Fruit fly (Drosophila melanogaster) whole organism, embryonic: Measurements from ENCODE around the gene car.

Experiments
- Awh ChIP-seq: fragments of 200-800 bp; sonication (Bioruptor generic); IDR thresholded peaks from 2 replicates; pipeline ENCODE4, ENCODE4 v1.3.6; 2022; ENCODE audit warnings: missing biosample characterization, missing genetic modification characterization
- CG1024 ChIP-seq: fragments of 200-800 bp; sonication (Bioruptor generic); IDR thresholded peaks from 2 replicates; pipeline ENCODE4 v1.3.6; 2022; ENCODE audit warnings: missing biosample characterization, missing genetic modification characterization
- CG13775 ChIP-seq: fragments of 200-800 bp; sonication (Bioruptor generic); optimal IDR thresholded peaks from 3 replicates; lab custom pipeline; 2017; ENCODE audit warnings: missing biosample characterization, mild to moderate bottlenecking, missing genetic modification characterization
- CG14965 ChIP-seq: fragments of 200-800 bp; sonication (Bioruptor generic); optimal IDR thresholded peaks from 2 replicates; lab custom pipeline; 2016; ENCODE audit warnings: missing biosample characterization, missing genetic modification characterization, borderline replicate concordance
- CG15269 ChIP-seq: fragments of 200-800 bp; sonication (Bioruptor generic); optimal IDR thresholded peaks from 2 replicates; lab custom pipeline; 2018; ENCODE audit warnings: missing biosample characterization, mild to moderate bottlenecking, missing genetic modification characterization, moderate library complexity
- CG15696 ChIP-seq: fragments of 200-800 bp; sonication (Bioruptor generic); optimal IDR thresholded peaks from 2 replicates; lab custom pipeline; 2019; ENCODE audit warnings: missing biosample characterization, mild to moderate bottlenecking, missing genetic modification characterization, moderate library complexity
- CG17328 ChIP-seq: fragments of 200-800 bp; sonication (Bioruptor generic); IDR thresholded peaks from 2 replicates; pipeline ENCODE4 v1.3.6; 2022; ENCODE audit warnings: missing biosample characterization, missing genetic modification characterization
- CG17361 ChIP-seq: fragments of 200-800 bp; sonication (Bioruptor generic); IDR thresholded peaks from 3 replicates; pipeline ENCODE4 v1.3.6; 2022; ENCODE audit warnings: missing biosample characterization, missing genetic modification characterization
- CG18011 ChIP-seq: fragments of 200-800 bp; sonication (Bioruptor generic); optimal IDR thresholded peaks from 2 replicates; lab custom pipeline; 2017; ENCODE audit warnings: missing biosample characterization, missing genetic modification characterization, mild to moderate bottlenecking, moderate library complexity, missing genotype
- CG1832 ChIP-seq: fragments of 200-800 bp; sonication (Bioruptor generic); optimal IDR thresholded peaks from 2 replicates; lab custom pipeline; 2017; ENCODE audit warnings: missing biosample characterization, mild to moderate bottlenecking, missing genetic modification characterization, inconsistent platforms
- CG34224 ChIP-seq: fragments of 200-800 bp; sonication (Bioruptor generic); IDR thresholded peaks from 3 replicates; pipeline ENCODE4 v1.3.6; 2022; ENCODE audit warnings: missing biosample characterization, missing genetic modification characterization; ENCODE audit not compliant: partially characterized antibody
- CG4282 ChIP-seq: fragments of 200-800 bp; sonication (Bioruptor generic); optimal IDR thresholded peaks from 2 replicates; lab custom pipeline; 2016; ENCODE audit warnings: missing biosample characterization, missing genetic modification characterization
- CG43689 ChIP-seq: fragments of 200-800 bp; sonication (Bioruptor generic); IDR thresholded peaks from 2 replicates; pipeline ENCODE4 v1.3.6; 2022; ENCODE audit warnings: missing biosample characterization, missing genetic modification characterization
- CG5245 ChIP-seq: fragments of 200-800 bp; sonication (Bioruptor generic); optimal IDR thresholded peaks from 3 replicates; lab custom pipeline; 2016; ENCODE audit warnings: missing biosample characterization, missing genetic modification characterization
- CG7839 ChIP-seq: fragments of 200-800 bp; sonication (Bioruptor generic); optimal IDR thresholded peaks from 3 replicates; lab custom pipeline; 2018; ENCODE audit warnings: missing biosample characterization, mild to moderate bottlenecking, missing genetic modification characterization, moderate library complexity
- CG8089 ChIP-seq: fragments of 200-800 bp; sonication (Bioruptor generic); optimal IDR thresholded peaks from 3 replicates; lab custom pipeline; 2016; ENCODE audit warnings: missing biosample characterization, missing genetic modification characterization
- CrebB ChIP-seq: fragments of 200-800 bp; sonication (Bioruptor generic); optimal IDR thresholded peaks from 3 replicates; lab custom pipeline; 2018; ENCODE audit warnings: missing biosample characterization, mild to moderate bottlenecking, missing genetic modification characterization
- D19B ChIP-seq: fragments of 200-800 bp; sonication (Bioruptor generic); optimal IDR thresholded peaks from 2 replicates; lab custom pipeline; 2017; ENCODE audit warnings: missing biosample characterization, mild to moderate bottlenecking, missing genetic modification characterization
- Deaf1 ChIP-seq: fragments of 200-800 bp; optimal IDR thresholded peaks from 3 replicates; lab custom pipeline; 2019; ENCODE audit warnings: missing biosample characterization, mild to moderate bottlenecking, missing genetic modification characterization, moderate library complexity
- Dll ChIP-seq: fragments of 200-800 bp; sonication (Bioruptor generic); IDR thresholded peaks from 4 replicates; pipeline ENCODE4 v1.3.6; 2022; ENCODE audit warnings: missing biosample characterization, missing genetic modification characterization; ENCODE audit not compliant: partially characterized antibody
- Doc2 ChIP-seq: fragments of 200-800 bp; sonication (Bioruptor generic); IDR thresholded peaks from 2 replicates; pipeline ENCODE4 v1.3.6; 2022; ENCODE audit warnings: missing biosample characterization, missing genetic modification characterization
- Dref ChIP-seq: fragments of 200-800 bp; sonication (Bioruptor generic); IDR thresholded peaks from 2 replicates; pipeline ENCODE4 v1.3.6; 2022; ENCODE audit warnings: missing biosample characterization, missing genetic modification characterization
- E2f1 ChIP-seq: fragments of 200-800 bp; sonication (Bioruptor generic); IDR thresholded peaks from 2 replicates; pipeline ENCODE4 v1.3.6; 2022; ENCODE audit warnings: missing biosample characterization, missing genetic modification characterization
- GATAe ChIP-seq: fragments of 200-800 bp; sonication (Bioruptor generic); conservative IDR thresholded peaks from 2 replicates; pipeline ENCODE4 v1.3.6; 2022; ENCODE audit warnings: missing biosample characterization, missing genetic modification characterization
- H15 ChIP-seq: fragments of 200-800 bp; sonication (Bioruptor generic); IDR thresholded peaks from 3 replicates; pipeline ENCODE4 v1.3.6; 2022; ENCODE audit warnings: missing biosample characterization, missing genetic modification characterization
- Meics ChIP-seq: fragments of 200-800 bp; sonication (Bioruptor generic); optimal IDR thresholded peaks from 2 replicates; lab custom pipeline; 2017; ENCODE audit warnings: missing biosample characterization, mild to moderate bottlenecking, missing genetic modification characterization
- Mes4 ChIP-seq: fragments of 200-800 bp; sonication (Bioruptor generic); optimal IDR thresholded peaks from 2 replicates; lab custom pipeline; 2016; ENCODE audit warnings: missing biosample characterization, missing genetic modification characterization
- Scr ChIP-seq: fragments of 200-800 bp; sonication (Bioruptor generic); IDR thresholded peaks from 2 replicates; pipeline ENCODE4 v1.3.6; 2022; ENCODE audit warnings: missing biosample characterization, missing genetic modification characterization; ENCODE audit not compliant: partially characterized antibody
- Six4 ChIP-seq: fragments of 200-800 bp; sonication (Bioruptor generic); optimal IDR thresholded peaks from 2 replicates; lab custom pipeline; 2016; ENCODE audit warnings: missing biosample characterization, missing genetic modification characterization
- Spps ChIP-seq: fragments of 200-800 bp; sonication (Bioruptor generic); optimal IDR thresholded peaks from 2 replicates; lab custom pipeline; 2018; ENCODE audit warnings: missing biosample characterization, mild to moderate bottlenecking, missing genetic modification characterization
- Trl ChIP-seq, 3 experiments: fragments of >200 bp in 2 of 3; fragments of 200-800 bp in 1 of 3; sonication (Bioruptor generic) in 1 of 3; optimal IDR thresholded peaks; 2 replicates in 1 of 3; 3 replicates in 2 of 3; lab custom pipeline; 2016 to 2017; ENCODE audit warnings: missing biosample characterization in 1 of 3, missing genetic modification characterization in 1 of 3
- Usf ChIP-seq: fragments of 200-800 bp; sonication (Bioruptor generic); optimal IDR thresholded peaks from 2 replicates; lab custom pipeline; 2017; ENCODE audit warnings: missing genotype, missing biosample characterization, missing genetic modification characterization
- Vsx1 ChIP-seq: fragments of 200-800 bp; sonication (Bioruptor generic); optimal IDR thresholded peaks from 2 replicates; lab custom pipeline; 2017; ENCODE audit warnings: missing biosample characterization, mild to moderate bottlenecking, missing genetic modification characterization, missing genetic modification reagents
- bsh ChIP-seq, 2 experiments: fragments of 200-800 bp; sonication (Bioruptor generic); optimal IDR thresholded peaks; 2 replicates each; lab custom pipeline; 2017 to 2018; ENCODE audit warnings: mild to moderate bottlenecking in 2 of 2, missing biosample characterization in 2 of 2, missing genetic modification characterization in 2 of 2, moderate library complexity in 1 of 2
- cato ChIP-seq: fragments of 200-800 bp; sonication (Bioruptor generic); optimal IDR thresholded peaks from 2 replicates; lab custom pipeline; 2016; ENCODE audit warnings: missing biosample characterization, missing genetic modification characterization, borderline replicate concordance
- corto ChIP-seq: fragments of 200-800 bp; sonication (Bioruptor generic); optimal IDR thresholded peaks from 2 replicates; lab custom pipeline; 2016; ENCODE audit warnings: missing biosample characterization, mild to moderate bottlenecking, missing genetic modification characterization, moderate library complexity
- crc ChIP-seq: fragments of 200-800 bp; sonication (Bioruptor generic); optimal IDR thresholded peaks from 2 replicates; lab custom pipeline; 2016; ENCODE audit warnings: missing biosample characterization, missing genetic modification characterization
- crp ChIP-seq, 2 experiments: fragments of 200-800 bp; sonication (Bioruptor generic); optimal IDR thresholded peaks; 2 replicates in 1 of 2; 3 replicates in 1 of 2; lab custom pipeline; 2017; ENCODE audit warnings: missing biosample characterization in 2 of 2, missing genetic modification characterization in 2 of 2, mild to moderate bottlenecking in 1 of 2, moderate library complexity in 1 of 2
- danr ChIP-seq: fragments of 200-800 bp; sonication (Bioruptor generic); IDR thresholded peaks from 2 replicates; pipeline ENCODE4 v1.3.6; 2022; ENCODE audit warnings: missing biosample characterization, missing genetic modification characterization
- gfzf ChIP-seq: fragments of 200-800 bp; sonication (Bioruptor generic); optimal IDR thresholded peaks from 2 replicates; lab custom pipeline; 2016; ENCODE audit warnings: missing biosample characterization, mild to moderate bottlenecking, missing genetic modification characterization, moderate library complexity
- gro ChIP-seq: fragments of 200-800 bp; sonication (Bioruptor generic); optimal IDR thresholded peaks from 2 replicates; lab custom pipeline; 2016; ENCODE audit warnings: missing biosample characterization, missing genetic modification characterization
- hbn ChIP-seq: fragments of 200-800 bp; sonication (Bioruptor generic); IDR thresholded peaks from 2 replicates; pipeline ENCODE4 v1.3.6; 2022; ENCODE audit warnings: missing biosample characterization, missing genetic modification characterization; ENCODE audit not compliant: partially characterized antibody
- lbe ChIP-seq: fragments of 200-800 bp; sonication (Bioruptor generic); optimal IDR thresholded peaks from 2 replicates; lab custom pipeline; 2016; ENCODE audit warnings: missing biosample characterization, mild to moderate bottlenecking, missing genetic modification characterization
- nau ChIP-seq: fragments of 200-800 bp; sonication (Bioruptor generic); optimal IDR thresholded peaks from 3 replicates; lab custom pipeline; 2017; ENCODE audit warnings: missing biosample characterization, mild to moderate bottlenecking, missing genetic modification characterization, missing genetic modification reagents
- p53 ChIP-seq: fragments of 200-800 bp; sonication (Bioruptor generic); optimal IDR thresholded peaks from 2 replicates; lab custom pipeline; 2016; ENCODE audit warnings: missing biosample characterization, missing genetic modification characterization
- repo ChIP-seq: fragments of 200-800 bp; sonication (Bioruptor generic); optimal IDR thresholded peaks from 2 replicates; lab custom pipeline; 2016; ENCODE audit warnings: missing biosample characterization, missing genetic modification characterization
- sc ChIP-seq, 3 experiments: fragments of >200 bp in 2 of 3; fragments of 200-800 bp in 1 of 3; sonication (Bioruptor generic) in 1 of 3; optimal IDR thresholded peaks; 2 replicates in 2 of 3; 3 replicates in 1 of 3; lab custom pipeline; 2017; ENCODE audit warnings: mild to moderate bottlenecking in 1 of 3, missing biosample characterization in 1 of 3, missing genetic modification characterization in 1 of 3, missing genetic modification reagents in 1 of 3
- tap ChIP-seq: fragments of 200-800 bp; optimal IDR thresholded peaks from 3 replicates; lab custom pipeline; 2019; ENCODE audit warnings: missing biosample characterization, mild to moderate bottlenecking, missing genetic modification characterization, moderate library complexity
- trh ChIP-seq: fragments of 200-800 bp; sonication (Bioruptor generic); optimal IDR thresholded peaks from 2 replicates; lab custom pipeline; 2016; ENCODE audit warnings: missing biosample characterization, missing genetic modification characterization
- unpg ChIP-seq: fragments of 200-800 bp; sonication (Bioruptor generic); optimal IDR thresholded peaks from 3 replicates; lab custom pipeline; 2018; ENCODE audit warnings: missing biosample characterization, mild to moderate bottlenecking, missing genetic modification characterization, moderate library complexity

car gene

DNA sequence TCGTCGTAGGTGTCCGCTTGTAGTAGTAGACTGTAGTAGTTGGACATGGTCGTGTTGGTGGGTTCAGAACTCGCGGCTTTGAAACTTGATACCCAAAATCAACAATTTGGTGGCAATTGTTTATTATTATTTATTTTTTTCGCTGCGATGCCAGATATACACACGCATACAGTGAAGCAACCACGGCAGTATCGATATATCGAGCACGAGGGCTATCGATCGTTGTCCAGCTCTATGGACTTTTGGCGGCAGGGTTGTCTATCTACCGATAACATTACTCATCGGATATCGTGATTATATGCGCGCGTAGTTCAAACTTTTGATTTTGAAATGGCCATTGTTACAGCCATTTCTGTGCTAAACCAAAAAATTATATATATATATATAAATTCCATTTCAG, 35.8 kb downstream of the car start, which contains the start of gene CG14220 (continued):
- TF ChIP-seq Meics (peak; percentile 12), unpg (GFP tag; lab: Kevin White, UChicago) (no peak), CG1024 (GFP tag; lab: Robert Waterston, UW) (no peak), nau (GFP tag; lab: Kevin White, UChicago) (no peak), sc (optimal IDR thresholded peaks at IDR 0.05; lab: Kevin White, UChicago) (no peak), sc (GFP tag; optimal IDR thresholded peaks at IDR 0.05; lab: Kevin White, UChicago) (no peak), Vsx1 (GFP tag; lab: Kevin White, UChicago) (no peak), bsh (GFP tag; optimal IDR thresholded peaks at IDR 0.05; lab: Kevin White, UChicago) (no peak), lbe (peak; percentile 32), CG8089 (no peak), CG14965 (GFP tag; lab: Kevin White, UChicago) (no peak), Doc2 (GFP tag; lab: Robert Waterston, UW) (no peak), crp (GFP tag; optimal IDR thresholded peaks at IDR 0.05; lab: Kevin White, UChicago) (peak in 1 of 2 experiments; percentile 35), cato (GFP tag; lab: Kevin White, UChicago) (no peak), Mes4 (GFP tag; lab: Kevin White, UChicago) (no peak), CG17361 (GFP tag; lab: Robert Waterston, UW) (no peak), tap (tag; lab: Kevin White, UChicago) (no peak), CG4282 (GFP tag; lab: Kevin White, UChicago) (no peak), Deaf1 (tag; lab: Kevin White, UChicago) (no peak), CG34224 (GFP tag; lab: Robert Waterston, UW) (peak; percentile 97), gfzf (peak; percentile 0), Scr (GFP tag; lab: Robert Waterston, UW) (peak; percentile 89), Dref (GFP tag; lab: Robert Waterston, UW) (peak; percentile 99), CG7839 (tag; lab: Kevin White, UChicago) (no peak), corto (no peak), p53 (GFP tag; lab: Kevin White, UChicago) (no peak), hbn (GFP tag; lab: Robert Waterston, UW) (peak; percentile 90), CG15696 (tag; lab: Kevin White, UChicago) (no peak), H15 (GFP tag; lab: Robert Waterston, UW) (no peak), D19B (GFP tag; lab: Kevin White, UChicago) (no peak), CG18011 (GFP tag; lab: Kevin White, UChicago) (no peak), CG1832 (no peak), crc (GFP tag; lab: Kevin White, UChicago) (no peak), Spps (tag; lab: Kevin White, UChicago) (no peak), repo (GFP tag; lab: Kevin White, UChicago) (no peak), Six4 (GFP tag; lab: Kevin White, UChicago) (no peak), CG43689 (GFP tag; lab: Robert Waterston, UW) (no peak), danr (GFP tag; lab: Robert Waterston, UW) (no peak), Usf (GFP tag; lab: Kevin White, UChicago) (no peak), CrebB (no peak), E2f1 (GFP tag; lab: Robert Waterston, UW) (no peak), GATAe (GFP tag; lab: Robert Waterston, UW) (no peak), Awh (GFP tag; lab: Robert Waterston, UW) (no peak), CG5245 (GFP tag; lab: Kevin White, UChicago) (no peak), CG13775 (GFP tag; lab: Kevin White, UChicago) (no peak), CG15269 (no peak), Dll (GFP tag; lab: Robert Waterston, UW) (peak; percentile 87), CG17328 (GFP tag; lab: Robert Waterston, UW) (no peak), gro (GFP tag; lab: Kevin White, UChicago) (peak; percentile 11), trh (GFP tag; lab: Kevin White, UChicago) (no peak), Trl (optimal IDR thresholded peaks at IDR 0.05; lab: Kevin White, UChicago) (no peak), Trl (GFP tag; optimal IDR thresholded peaks at IDR 0.05; lab: Kevin White, UChicago) (no peak)
